Fruit fly (Drosophila melanogaster) whole organism, embryonic: Measurements from ENCODE around the gene CG31898.

ENCODE experiments used
- Antp ChIP-seq: fragments of 200-800 bp; sonication (Bioruptor generic); optimal IDR thresholded peaks from 3 replicates; lab custom pipeline; 2016; ENCODE audit warnings: missing biosample characterization, missing genetic modification characterization
- C15 ChIP-seq: fragments of 200-800 bp; sonication (Bioruptor generic); IDR thresholded peaks from 3 replicates; pipeline ENCODE4 v1.3.6; 2022; ENCODE audit warnings: missing biosample characterization, missing genetic modification characterization
- CG12155 ChIP-seq: fragments of 200-800 bp; sonication (Bioruptor generic); optimal IDR thresholded peaks from 3 replicates; lab custom pipeline; 2016; ENCODE audit warnings: missing biosample characterization, missing genetic modification characterization
- CG1233 ChIP-seq: fragments of 200-800 bp; sonication (Bioruptor generic); optimal IDR thresholded peaks from 4 replicates; lab custom pipeline; 2018; ENCODE audit warnings: missing biosample characterization, mild to moderate bottlenecking, missing genetic modification characterization
- CG14014 ChIP-seq: fragments of 200-800 bp; sonication (Bioruptor generic); IDR thresholded peaks from 2 replicates; pipeline ENCODE4 v1.3.6; 2022; ENCODE audit warnings: missing biosample characterization, missing genetic modification characterization
- CG14860 ChIP-seq: fragments of 200-800 bp; sonication (Bioruptor generic); IDR thresholded peaks from 3 replicates; pipeline ENCODE4 v1.3.6; 2022; ENCODE audit warnings: missing biosample characterization, missing genetic modification characterization; ENCODE audit not compliant: partially characterized antibody
- CG16813 ChIP-seq: fragments of 200-800 bp; sonication (Bioruptor generic); IDR thresholded peaks from 3 replicates; pipeline ENCODE4 v1.3.6; 2022; ENCODE audit warnings: missing biosample characterization, missing genetic modification characterization; ENCODE audit not compliant: partially characterized antibody
- CG17186 ChIP-seq: fragments of 200-800 bp; sonication (Bioruptor generic); optimal IDR thresholded peaks from 3 replicates; lab custom pipeline; 2017; ENCODE audit warnings: missing biosample characterization, missing genetic modification reagents, missing genetic modification characterization
- CG17568 ChIP-seq: fragments of 200-800 bp; sonication (Bioruptor generic); optimal IDR thresholded peaks from 2 replicates; lab custom pipeline; 2018; ENCODE audit warnings: missing biosample characterization, mild to moderate bottlenecking, missing genetic modification characterization, moderate library complexity
- CG18476 ChIP-seq: fragments of 200-800 bp; sonication (Bioruptor generic); optimal IDR thresholded peaks from 2 replicates; lab custom pipeline; 2016; ENCODE audit warnings: missing biosample characterization, mild to moderate bottlenecking, missing genetic modification characterization
- CG18764 ChIP-seq: fragments of 200-800 bp; sonication (Bioruptor generic); optimal IDR thresholded peaks from 3 replicates; lab custom pipeline; 2016; ENCODE audit warnings: missing biosample characterization, missing genetic modification characterization
- CG2199 ChIP-seq: fragments of 200-800 bp; sonication (Bioruptor generic); IDR thresholded peaks from 3 replicates; pipeline ENCODE4 v1.3.6; 2022; ENCODE audit warnings: missing biosample characterization, missing genetic modification characterization
- CG31388 ChIP-seq: fragments of 200-800 bp; sonication (Bioruptor generic); optimal IDR thresholded peaks from 2 replicates; lab custom pipeline; 2016; ENCODE audit warnings: missing biosample characterization, missing genetic modification characterization
- CG32532 ChIP-seq: fragments of 200-800 bp; sonication (Bioruptor generic); IDR thresholded peaks from 2 replicates; pipeline ENCODE4 v1.3.6; 2022; ENCODE audit warnings: missing biosample characterization, missing genetic modification characterization
- CG3847 ChIP-seq: fragments of 200-800 bp; sonication (Bioruptor generic); IDR thresholded peaks from 2 replicates; pipeline ENCODE4 v1.3.6; 2022; ENCODE audit warnings: missing biosample characterization, missing genetic modification characterization
- CG6791 ChIP-seq: fragments of 200-800 bp; sonication (Bioruptor generic); IDR thresholded peaks from 3 replicates; pipeline ENCODE4 v1.3.6; 2022; ENCODE audit warnings: missing biosample characterization, missing genetic modification characterization; ENCODE audit not compliant: partially characterized antibody
- CG6813 ChIP-seq: fragments of 200-800 bp; sonication (Bioruptor generic); optimal IDR thresholded peaks from 2 replicates; lab custom pipeline; 2017; ENCODE audit warnings: missing biosample characterization, missing genetic modification characterization, mild to moderate bottlenecking, moderate library complexity, missing genetic modification reagents
- CG7357 ChIP-seq: fragments of 200-800 bp; sonication (Bioruptor generic); IDR thresholded peaks from 3 replicates; pipeline ENCODE4 v1.3.6; 2022; ENCODE audit warnings: missing biosample characterization, missing genetic modification characterization
- CG7745 ChIP-seq: fragments of 200-800 bp; sonication (Bioruptor generic); optimal IDR thresholded peaks from 2 replicates; lab custom pipeline; 2018; ENCODE audit warnings: missing biosample characterization, mild to moderate bottlenecking, missing genetic modification characterization, moderate library complexity
- CoRest ChIP-seq: fragments of 200-800 bp; sonication (Bioruptor generic); optimal IDR thresholded peaks from 3 replicates; lab custom pipeline; 2018; ENCODE audit warnings: missing biosample characterization, mild to moderate bottlenecking, missing genetic modification characterization, moderate library complexity
- Dref ChIP-seq: fragments of 200-800 bp; sonication (Bioruptor generic); IDR thresholded peaks from 2 replicates; pipeline ENCODE4 v1.3.6; 2022; ENCODE audit warnings: missing biosample characterization, missing genetic modification characterization
- E2f2 ChIP-seq: fragments of 200-800 bp; sonication (Bioruptor generic); IDR thresholded peaks from 2 replicates; pipeline ENCODE4 v1.3.6; 2022; ENCODE audit warnings: missing biosample characterization, missing genetic modification characterization
- Fer1 ChIP-seq: fragments of 200-800 bp; sonication (Bioruptor generic); optimal IDR thresholded peaks from 2 replicates; lab custom pipeline; 2017; ENCODE audit warnings: missing biosample characterization, mild to moderate bottlenecking, missing genetic modification characterization
- Max ChIP-seq: fragments of 200-800 bp; sonication (Bioruptor generic); optimal IDR thresholded peaks from 2 replicates; lab custom pipeline; 2016; ENCODE audit warnings: missing biosample characterization, mild to moderate bottlenecking, missing genetic modification characterization
- Meics ChIP-seq: fragments of 200-800 bp; sonication (Bioruptor generic); optimal IDR thresholded peaks from 2 replicates; lab custom pipeline; 2017; ENCODE audit warnings: missing biosample characterization, mild to moderate bottlenecking, missing genetic modification characterization
- Oaz ChIP-seq: fragments of 200-800 bp; sonication (Bioruptor generic); IDR thresholded peaks from 2 replicates; pipeline ENCODE4 v1.3.6; 2022; ENCODE audit warnings: missing biosample characterization, missing genetic modification characterization
- Oli ChIP-seq: fragments of 200-800 bp; sonication (Bioruptor generic); optimal IDR thresholded peaks from 2 replicates; lab custom pipeline; 2018; ENCODE audit warnings: missing biosample characterization, mild to moderate bottlenecking, missing genetic modification characterization, moderate library complexity
- Trl ChIP-seq, 3 experiments: fragments of >200 bp in 2 of 3; fragments of 200-800 bp in 1 of 3; sonication (Bioruptor generic) in 1 of 3; optimal IDR thresholded peaks; 2 replicates in 1 of 3; 3 replicates in 2 of 3; lab custom pipeline; 2016 to 2017; ENCODE audit warnings: missing biosample characterization in 1 of 3, missing genetic modification characterization in 1 of 3
- YL-1 ChIP-seq: fragments of 200-800 bp; sonication (Bioruptor generic); optimal IDR thresholded peaks from 3 replicates; lab custom pipeline; 2017; ENCODE audit warnings: missing biosample characterization, mild to moderate bottlenecking, missing genetic modification characterization
- ase ChIP-seq: fragments of 200-800 bp; sonication (Bioruptor generic); IDR thresholded peaks from 3 replicates; pipeline ENCODE4 v1.3.6; 2022; ENCODE audit warnings: missing biosample characterization, missing genetic modification characterization
- bsh ChIP-seq, 2 experiments: fragments of 200-800 bp; sonication (Bioruptor generic); optimal IDR thresholded peaks; 2 replicates each; lab custom pipeline; 2017 to 2018; ENCODE audit warnings: mild to moderate bottlenecking in 2 of 2, missing biosample characterization in 2 of 2, missing genetic modification characterization in 2 of 2, moderate library complexity in 1 of 2
- ci ChIP-seq: fragments of 200-800 bp; sonication (Bioruptor generic); IDR thresholded peaks from 3 replicates; pipeline ENCODE4 v1.3.6; 2022; ENCODE audit warnings: missing biosample characterization, missing genetic modification characterization
- disco-r ChIP-seq: fragments of 200-800 bp; sonication (Bioruptor generic); optimal IDR thresholded peaks from 2 replicates; lab custom pipeline; 2016; ENCODE audit warnings: missing biosample characterization, missing genetic modification characterization
- exex ChIP-seq: fragments of 200-800 bp; sonication (Bioruptor generic); optimal IDR thresholded peaks from 4 replicates; lab custom pipeline; 2018; ENCODE audit warnings: missing biosample characterization, mild to moderate bottlenecking, missing genetic modification characterization, moderate library complexity
- gcm2 ChIP-seq: fragments of 200-800 bp; sonication (Bioruptor generic); optimal IDR thresholded peaks from 2 replicates; lab custom pipeline; 2016; ENCODE audit warnings: missing biosample characterization, missing genetic modification characterization
- gfzf ChIP-seq: fragments of 200-800 bp; sonication (Bioruptor generic); optimal IDR thresholded peaks from 2 replicates; lab custom pipeline; 2016; ENCODE audit warnings: missing biosample characterization, mild to moderate bottlenecking, missing genetic modification characterization, moderate library complexity
- hkb ChIP-seq, 2 experiments: fragments of 200-800 bp in 1 of 2; fragments of >200 bp in 1 of 2; sonication (Bioruptor generic) in 1 of 2; IDR thresholded peaks in 1 of 2; optimal IDR thresholded peaks in 1 of 2; 2 replicates each; pipeline versions ENCODE4 v1.3.6 to Lab custom; 2017 to 2022; ENCODE audit warnings: missing biosample characterization in 1 of 2, missing genetic modification characterization in 1 of 2
- lbe ChIP-seq: fragments of 200-800 bp; sonication (Bioruptor generic); optimal IDR thresholded peaks from 2 replicates; lab custom pipeline; 2016; ENCODE audit warnings: missing biosample characterization, mild to moderate bottlenecking, missing genetic modification characterization
- nom ChIP-seq: fragments of 200-800 bp; sonication (Bioruptor generic); optimal IDR thresholded peaks from 2 replicates; lab custom pipeline; 2017; ENCODE audit warnings: missing biosample characterization, missing genetic modification characterization, mild to moderate bottlenecking, moderate library complexity, missing genetic modification reagents
- onecut ChIP-seq: fragments of 200-800 bp; sonication (Bioruptor generic); IDR thresholded peaks from 2 replicates; pipeline ENCODE4 v1.3.6; 2022; ENCODE audit warnings: missing biosample characterization, missing genetic modification characterization
- ranshi ChIP-seq: fragments of 200-800 bp; sonication (Bioruptor generic); IDR thresholded peaks from 2 replicates; pipeline ENCODE4 v1.3.6; 2022; ENCODE audit warnings: missing biosample characterization, missing genetic modification characterization
- sc ChIP-seq, 3 experiments: fragments of >200 bp in 2 of 3; fragments of 200-800 bp in 1 of 3; sonication (Bioruptor generic) in 1 of 3; optimal IDR thresholded peaks; 2 replicates in 2 of 3; 3 replicates in 1 of 3; lab custom pipeline; 2017; ENCODE audit warnings: mild to moderate bottlenecking in 1 of 3, missing biosample characterization in 1 of 3, missing genetic modification characterization in 1 of 3, missing genetic modification reagents in 1 of 3
- sisA ChIP-seq: fragments of 200-800 bp; sonication (Bioruptor generic); IDR thresholded peaks from 2 replicates; pipeline ENCODE4 v1.3.6; 2022; ENCODE audit warnings: missing biosample characterization, missing genetic modification characterization
- stc ChIP-seq: fragments of 200-800 bp; sonication (Bioruptor generic); IDR thresholded peaks from 2 replicates; pipeline ENCODE4 v1.3.6; 2022; ENCODE audit warnings: missing biosample characterization, missing genetic modification characterization
- tio ChIP-seq: fragments of 200-800 bp; sonication (Bioruptor generic); optimal IDR thresholded peaks from 2 replicates; lab custom pipeline; 2017; ENCODE audit warnings: missing biosample characterization, missing genetic modification characterization, inconsistent platforms
- trem ChIP-seq: fragments of 200-800 bp; optimal IDR thresholded peaks from 3 replicates; lab custom pipeline; 2019; ENCODE audit warnings: missing biosample characterization, mild to moderate bottlenecking, missing genetic modification characterization, moderate library complexity
- twi ChIP-seq: fragments of 200-800 bp; optimal IDR thresholded peaks from 2 replicates; lab custom pipeline; 2019; ENCODE audit warnings: missing biosample characterization, mild to moderate bottlenecking, missing genetic modification characterization, moderate library complexity
- z ChIP-seq: fragments of 200-800 bp; sonication (Bioruptor generic); IDR thresholded peaks from 3 replicates; pipeline ENCODE4 v1.3.6; 2022; ENCODE audit warnings: missing biosample characterization, missing genetic modification characterization

The CG31898 gene

DNA sequence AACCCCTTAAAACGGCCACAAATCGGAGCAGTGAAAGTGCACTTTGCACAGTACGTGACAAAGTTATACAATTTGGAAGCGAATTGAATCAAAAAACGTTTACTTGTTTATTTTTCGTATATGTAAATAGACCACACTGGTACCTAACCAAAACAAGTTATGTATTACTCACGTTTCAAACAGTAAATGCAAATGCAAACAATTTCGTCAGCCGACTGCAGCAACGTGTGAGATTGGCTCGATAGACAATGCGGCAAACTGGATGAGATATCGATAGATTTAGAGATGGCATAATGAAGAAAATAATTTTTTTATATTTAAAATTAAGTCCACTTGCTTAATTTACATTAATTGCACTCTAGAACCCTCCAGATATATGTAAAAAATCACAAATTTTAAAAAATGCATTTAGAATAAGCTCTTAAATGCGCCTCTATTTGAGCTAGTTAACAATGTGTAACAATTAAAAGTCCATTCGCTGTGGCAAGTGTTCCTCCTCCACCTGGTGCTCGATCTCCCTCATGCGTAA, 18.6 kb upstream of the CG31898 start, which contains the start of gene AlaRS (continued):
- TF ChIP-seq CG3847 (GFP tag; lab: Robert Waterston, UW): 0 out of 2 replicates have a peak, but pooled peaks have one; percentile 9
- TF ChIP-seq lbe: peak; percentile 70
- TF ChIP-seq Antp (GFP tag; lab: Kevin White, UChicago): no peak
- TF ChIP-seq twi (tag; lab: Kevin White, UChicago): no peak
- no peak for TF ChIP-seq ase (GFP tag; lab: Robert Waterston, UW)
- peak; percentile 42 for TF ChIP-seq CoRest (tag; lab: Kevin White, UChicago)
- no peak; the same call in 1 of the 2 replicates for TF ChIP-seq CG32532 (GFP tag; lab: Robert Waterston, UW)
- TF ChIP-seq CG7357 (GFP tag; lab: Robert Waterston, UW): no peak
- peak; percentile 3 for TF ChIP-seq CG6813 (GFP tag; lab: Kevin White, UChicago)
- TF ChIP-seq sisA: no peak
- peak; percentile 29 for TF ChIP-seq CG17568 (GFP tag; lab: Kevin White, UChicago)
- no peak for TF ChIP-seq tio (GFP tag; lab: Kevin White, UChicago)
- TF ChIP-seq YL-1 (GFP tag; lab: Kevin White, UChicago): peak; percentile 83
- no peak for TF ChIP-seq CG17186 (GFP tag; lab: Kevin White, UChicago)
- peak; percentile 20 for TF ChIP-seq CG1233 (GFP tag; lab: Kevin White, UChicago)
- no peak for TF ChIP-seq sc (optimal IDR thresholded peaks at IDR 0.05; lab: Kevin White, UChicago)
- no peak for TF ChIP-seq sc (GFP tag; optimal IDR thresholded peaks at IDR 0.05; lab: Kevin White, UChicago)
- TF ChIP-seq CG12155 (GFP tag; lab: Kevin White, UChicago): peak; percentile 57
- TF ChIP-seq ranshi: no peak
- no peak for TF ChIP-seq hkb (optimal IDR thresholded peaks at IDR 0.05; lab: Kevin White, UChicago)
- no peak; the same call in 1 of the 2 replicates for TF ChIP-seq hkb (GFP tag; IDR thresholded peaks at IDR 0.05; lab: Robert Waterston, UW)
- TF ChIP-seq trem (tag; lab: Kevin White, UChicago): peak; percentile 53
- TF ChIP-seq gfzf (GFP tag; lab: Kevin White, UChicago): no peak
- TF ChIP-seq CG14014 (GFP tag; lab: Robert Waterston, UW): no peak
- peak; percentile 57 for TF ChIP-seq Fer1 (GFP tag; lab: Kevin White, UChicago)
- TF ChIP-seq ci (GFP tag; lab: Robert Waterston, UW): peak; percentile 40; the same call in 1 of the 3 replicates
- no peak for TF ChIP-seq gcm2 (GFP tag; lab: Kevin White, UChicago)
- peak; percentile 41; the same call in 1 of the 3 replicates for TF ChIP-seq CG14860 (GFP tag; lab: Robert Waterston, UW)
- TF ChIP-seq Oaz (GFP tag; lab: Robert Waterston, UW): no peak
- TF ChIP-seq z (GFP tag; lab: Robert Waterston, UW): no peak
- peak; percentile 59; the same call in 2 of the 3 replicates for TF ChIP-seq CG6791 (GFP tag; lab: Robert Waterston, UW)
- TF ChIP-seq CG16813 (GFP tag; lab: Robert Waterston, UW): peak; percentile 42; the same call in 1 of the 3 replicates
- TF ChIP-seq bsh (GFP tag; optimal IDR thresholded peaks at IDR 0.05; lab: Kevin White, UChicago): peak; percentile 8 to 35
- peak; percentile 68 for TF ChIP-seq Dref (GFP tag; lab: Robert Waterston, UW)
- no peak for TF ChIP-seq CG2199
- TF ChIP-seq CG31388 (GFP tag; lab: Kevin White, UChicago): no peak
- 0 out of 2 replicates have a peak, but pooled peaks have one; percentile 21 for TF ChIP-seq stc (GFP tag; lab: Robert Waterston, UW)
- TF ChIP-seq CG18476 (GFP tag; lab: Kevin White, UChicago): peak; percentile 12
- TF ChIP-seq Oli (tag; lab: Kevin White, UChicago): peak; percentile 9
- TF ChIP-seq Max (GFP tag; lab: Kevin White, UChicago): peak; percentile 36
- no peak for TF ChIP-seq CG7745
- no peak for TF ChIP-seq C15
- TF ChIP-seq Trl (optimal IDR thresholded peaks at IDR 0.05; lab: Kevin White, UChicago): no peak
- no peak for TF ChIP-seq Trl (GFP tag; optimal IDR thresholded peaks at IDR 0.05; lab: Kevin White, UChicago)
- TF ChIP-seq E2f2 (GFP tag; lab: Robert Waterston, UW): peak; percentile 53; the same call in 1 of the 2 replicates
- TF ChIP-seq nom: peak; percentile 34
- peak; percentile 7 for TF ChIP-seq CG18764
- TF ChIP-seq Meics (GFP tag; lab: Kevin White, UChicago): peak; percentile 28
- TF ChIP-seq disco-r (GFP tag; lab: Kevin White, UChicago): no peak
- peak; percentile 10; the same call in 1 of the 2 replicates for TF ChIP-seq onecut (GFP tag; lab: Robert Waterston, UW)
- TF ChIP-seq exex (tag; lab: Kevin White, UChicago): peak; percentile 5
